Worm (Caenorhabditis elegans) whole organism, L4 larva: ENCODE results near the gene nhr-3.

Experiments used
- D1046.2 ChIP-seq: fragments of 200-800 bp; sonication (Bioruptor generic); IDR thresholded peaks from 2 replicates; pipeline ENCODE4 v1.3.6; 2022; ENCODE audit warnings: missing genetic modification characterization, missing compliant biosample characterization
- F37D6.2 ChIP-seq: sonication (generic microtip); optimal IDR thresholded peaks from 2 replicates; lab custom pipeline; 2016; ENCODE audit warnings: mild to moderate bottlenecking, missing genetic modification characterization, missing compliant biosample characterization
- T26A8.4 ChIP-seq: fragments of 200-800 bp; sonication (Bioruptor generic); IDR thresholded peaks from 2 replicates; pipeline ENCODE4 v1.3.6; 2022; ENCODE audit warnings: missing genetic modification characterization, missing compliant biosample characterization
- ZK546.5 ChIP-seq, 2 experiments: sonication (generic microtip); optimal IDR thresholded peaks; 2 replicates each; lab custom pipeline; 2017; ENCODE audit warnings: missing biosample characterization in 2 of 2, missing genetic modification characterization in 2 of 2
- ces-1 ChIP-seq: fragments of 150-350 bp; sonication (generic microtip); optimal IDR thresholded peaks from 4 replicates; lab custom pipeline; 2014; ENCODE audit warnings: missing biosample characterization, missing genetic modification reagents, missing genetic modification characterization
- cey-2 ChIP-seq: sonication (generic microtip); optimal IDR thresholded peaks from 3 replicates; lab custom pipeline; 2017; ENCODE audit warnings: missing genetic modification characterization, mild to moderate bottlenecking, missing compliant biosample characterization, antibody characterized with exemption, borderline replicate concordance; ENCODE audit not compliant: insufficient read depth
- ctbp-1 ChIP-seq: fragments of 200-800 bp; sonication (Bioruptor generic); IDR thresholded peaks from 2 replicates; pipeline ENCODE4 v1.3.6; 2022; ENCODE audit warnings: missing genetic modification reagents, missing genetic modification characterization, missing compliant biosample characterization
- daf-12 ChIP-seq: fragments of 150-350 bp; optimal IDR thresholded peaks from 2 replicates; lab custom pipeline; 2014; ENCODE audit warnings: missing biosample characterization, missing genetic modification reagents, missing genetic modification characterization
- daf-16 ChIP-seq, 3 experiments: sonication (generic microtip); optimal IDR thresholded peaks; 2 replicates each; lab custom pipeline; 2016 to 2017; ENCODE audit warnings: missing genetic modification characterization in 3 of 3, missing genetic modification reagents in 3 of 3, mild to moderate bottlenecking in 2 of 3, missing compliant biosample characterization in 2 of 3, missing biosample characterization in 1 of 3, moderate library complexity in 1 of 3
- daf-8 ChIP-seq: fragments of 200-800 bp; sonication (Bioruptor generic); IDR thresholded peaks from 2 replicates; pipeline ENCODE4 v1.3.6; 2022; ENCODE audit warnings: missing genetic modification characterization, missing compliant biosample characterization
- dmd-6 ChIP-seq: fragments of 200-800 bp; sonication (Bioruptor generic); IDR thresholded peaks from 2 replicates; pipeline ENCODE4 v1.3.6; 2022; ENCODE audit warnings: missing genetic modification reagents, missing genetic modification characterization, missing compliant biosample characterization
- dmd-9 ChIP-seq: fragments of 200-800 bp; sonication (Bioruptor generic); IDR thresholded peaks from 2 replicates; pipeline ENCODE4 v1.3.6; 2022; ENCODE audit warnings: missing genetic modification reagents, missing genetic modification characterization, missing compliant biosample characterization
- dpl-1 ChIP-seq: fragments of 150-350 bp; optimal IDR thresholded peaks from 2 replicates; lab custom pipeline; 2014; ENCODE audit warnings: missing biosample characterization, missing genetic modification reagents, missing genetic modification characterization
- duxl-1 ChIP-seq: sonication (generic microtip); optimal IDR thresholded peaks from 2 replicates; lab custom pipeline; 2016; ENCODE audit warnings: mild to moderate bottlenecking, missing genetic modification characterization, moderate library complexity, missing compliant biosample characterization; ENCODE audit not compliant: poor library complexity
- fkh-10 ChIP-seq: fragments of 150-350 bp; optimal IDR thresholded peaks from 2 replicates; lab custom pipeline; 2014; ENCODE audit warnings: missing biosample characterization, missing genetic modification reagents, missing genetic modification characterization
- fos-1 ChIP-seq: fragments of 150-350 bp; optimal IDR thresholded peaks from 2 replicates; lab custom pipeline; 2014; ENCODE audit warnings: missing biosample characterization, missing genetic modification characterization
- hif-1 ChIP-seq, 2 experiments: sonication (generic microtip); optimal IDR thresholded peaks; 2 replicates each; lab custom pipeline; 2016 to 2017; ENCODE audit warnings: missing compliant biosample characterization in 2 of 2, missing genetic modification characterization in 2 of 2, missing genetic modification reagents in 2 of 2, missing genotype in 2 of 2, mild to moderate bottlenecking in 1 of 2
- hlh-30 ChIP-seq: sonication (generic microtip); optimal IDR thresholded peaks from 2 replicates; lab custom pipeline; 2017; ENCODE audit warnings: antibody characterized with exemption, mild to moderate bottlenecking, missing genetic modification characterization, missing compliant biosample characterization; ENCODE audit not compliant: insufficient read depth
- hmg-1.1 ChIP-seq: fragments of 200-800 bp; sonication (Bioruptor generic); IDR thresholded peaks from 2 replicates; pipeline ENCODE4 v1.3.6; 2022; ENCODE audit warnings: missing genetic modification reagents, missing genetic modification characterization, missing compliant biosample characterization
- jun-1 ChIP-seq: fragments of 150-350 bp; optimal IDR thresholded peaks from 2 replicates; lab custom pipeline; 2014; ENCODE audit warnings: missing biosample characterization, missing genetic modification reagents, missing genetic modification characterization
- lim-7 ChIP-seq: fragments of 200-800 bp; sonication (Bioruptor generic); IDR thresholded peaks from 2 replicates; pipeline ENCODE4 v1.3.6; 2022; ENCODE audit warnings: missing genetic modification characterization, missing compliant biosample characterization
- lin-13 ChIP-seq: fragments of 150-350 bp; optimal IDR thresholded peaks from 2 replicates; lab custom pipeline; 2014; ENCODE audit warnings: missing biosample characterization, missing genetic modification reagents, missing genetic modification characterization
- lin-15B ChIP-seq: fragments of 150-350 bp; sonication (generic microtip); optimal IDR thresholded peaks from 3 replicates; lab custom pipeline; 2014; ENCODE audit warnings: missing biosample characterization, missing genetic modification characterization
- lir-3 ChIP-seq: sonication (generic microtip); optimal IDR thresholded peaks from 2 replicates; lab custom pipeline; 2016; ENCODE audit warnings: mild to moderate bottlenecking, missing genetic modification characterization, missing compliant biosample characterization
- lsy-2 ChIP-seq, 2 experiments: fragments of 150-350 bp in 1 of 2; sonication (generic microtip) in 1 of 2; optimal IDR thresholded peaks; 2 replicates each; lab custom pipeline; 2014 to 2017; ENCODE audit warnings: missing biosample characterization in 2 of 2, missing genetic modification characterization in 2 of 2
- madf-9 ChIP-seq: fragments of 200-800 bp; sonication (Bioruptor generic); conservative IDR thresholded peaks from 2 replicates; pipeline ENCODE4 v1.3.6; 2022; ENCODE audit warnings: missing genetic modification reagents, missing genetic modification characterization, missing compliant biosample characterization
- mdt-29 ChIP-seq: fragments of 200-800 bp; sonication (Bioruptor generic); IDR thresholded peaks from 2 replicates; pipeline ENCODE4 v1.3.6; 2022; ENCODE audit warnings: missing genetic modification reagents, missing genetic modification characterization, missing compliant biosample characterization
- mxl-2 ChIP-seq: fragments of 200-800 bp; sonication (Bioruptor generic); conservative IDR thresholded peaks from 2 replicates; pipeline ENCODE4 v1.3.6; 2022; ENCODE audit warnings: missing genetic modification reagents, missing genetic modification characterization, missing compliant biosample characterization
- nhr-102 ChIP-seq: sonication (generic microtip); optimal IDR thresholded peaks from 2 replicates; lab custom pipeline; 2016; ENCODE audit warnings: mild to moderate bottlenecking, missing genetic modification characterization, moderate library complexity, missing compliant biosample characterization
- nhr-11 ChIP-seq: fragments of 150-350 bp; optimal IDR thresholded peaks from 2 replicates; lab custom pipeline; 2014; ENCODE audit warnings: missing biosample characterization, missing genetic modification characterization
- nhr-111 ChIP-seq: fragments of 200-800 bp; sonication (Bioruptor generic); optimal IDR thresholded peaks from 2 replicates; lab custom pipeline; 2018; ENCODE audit warnings: mild to moderate bottlenecking, missing genetic modification characterization, missing compliant biosample characterization
- nhr-25 ChIP-seq: sonication (generic microtip); optimal IDR thresholded peaks from 2 replicates; lab custom pipeline; 2017; ENCODE audit warnings: missing genetic modification characterization, mild to moderate bottlenecking, missing compliant biosample characterization, antibody characterized with exemption, moderate library complexity, borderline replicate concordance; ENCODE audit not compliant: insufficient read depth
- nhr-48 ChIP-seq: sonication (generic microtip); optimal IDR thresholded peaks from 2 replicates; lab custom pipeline; 2016; ENCODE audit warnings: mild to moderate bottlenecking, missing genetic modification characterization, missing compliant biosample characterization
- nhr-6 ChIP-seq: fragments of 150-350 bp; optimal IDR thresholded peaks from 2 replicates; lab custom pipeline; 2014; ENCODE audit warnings: missing biosample characterization, missing genetic modification characterization
- nhr-76 ChIP-seq: fragments of 150-350 bp; optimal IDR thresholded peaks from 2 replicates; lab custom pipeline; 2014; ENCODE audit warnings: missing biosample characterization, missing genetic modification characterization
- rbr-2 ChIP-seq: sonication (generic microtip); optimal IDR thresholded peaks from 2 replicates; lab custom pipeline; 2016; ENCODE audit warnings: missing genotype, missing genetic modification characterization, missing compliant biosample characterization
- saeg-2 ChIP-seq: fragments of 200-800 bp; sonication (Bioruptor generic); IDR thresholded peaks from 2 replicates; pipeline ENCODE4 v1.3.6; 2022; ENCODE audit warnings: missing genetic modification reagents, missing genetic modification characterization, missing compliant biosample characterization
- sdz-12 ChIP-seq: fragments of 200-800 bp; sonication (Bioruptor generic); optimal IDR thresholded peaks from 2 replicates; lab custom pipeline; 2018; ENCODE audit warnings: mild to moderate bottlenecking, missing genetic modification characterization, missing compliant biosample characterization
- set-16 ChIP-seq: fragments of 200-800 bp; sonication (Bioruptor generic); IDR thresholded peaks from 2 replicates; pipeline ENCODE4 v1.3.6; 2022; ENCODE audit warnings: missing genetic modification reagents, missing genetic modification characterization, missing compliant biosample characterization
- skn-1 ChIP-seq: fragments of 150-350 bp; optimal IDR thresholded peaks from 2 replicates; lab custom pipeline; 2014; ENCODE audit warnings: missing biosample characterization, missing genetic modification characterization
- snpc-4 ChIP-seq: fragments of 150-350 bp; optimal IDR thresholded peaks from 2 replicates; lab custom pipeline; 2014; ENCODE audit warnings: missing biosample characterization, missing genetic modification characterization
- spr-1 ChIP-seq: sonication (generic microtip); optimal IDR thresholded peaks from 2 replicates; lab custom pipeline; 2016; ENCODE audit warnings: mild to moderate bottlenecking, missing genetic modification characterization, missing compliant biosample characterization
- spr-3 ChIP-seq: fragments of 200-800 bp; sonication (Bioruptor generic); optimal IDR thresholded peaks from 2 replicates; lab custom pipeline; 2018; ENCODE audit warnings: mild to moderate bottlenecking, missing genetic modification characterization, missing compliant biosample characterization
- tra-1 ChIP-seq: fragments of 200-800 bp; sonication (Bioruptor generic); IDR thresholded peaks from 2 replicates; pipeline ENCODE4 v1.3.6; 2022; ENCODE audit warnings: missing genetic modification reagents, missing genetic modification characterization, missing compliant biosample characterization
- unc-62 ChIP-seq, 3 experiments: fragments of 150-350 bp in 1 of 3; sonication (generic microtip); optimal IDR thresholded peaks in 2 of 3; peaks in 1 of 3; 1 replicate in 1 of 3; 2 replicates in 2 of 3; lab custom pipeline; 2014 to 2017; ENCODE audit warnings: missing biosample characterization in 3 of 3, missing genetic modification characterization in 3 of 3, missing genetic modification reagents in 3 of 3, missing genotype in 1 of 3
- zip-2 ChIP-seq: fragments of 150-350 bp; optimal IDR thresholded peaks from 2 replicates; lab custom pipeline; 2014; ENCODE audit warnings: missing biosample characterization, missing genetic modification characterization
- ztf-11 ChIP-seq: fragments of 150-350 bp; optimal IDR thresholded peaks from 2 replicates; lab custom pipeline; 2014; ENCODE audit warnings: missing biosample characterization, missing genetic modification characterization

Gene nhr-3

ce11 chrX:14560297-14560680, 2.0 kb downstream of the nhr-3 start (continued):
- TF ChIP-seq nhr-111 (no peak), spr-3 (no peak), mxl-2 (GFP tag; lab: Robert Waterston, UW) (no peak), snpc-4 (no peak), nhr-102 (tag; lab: Kevin White, UChicago) (peak; percentile 89), fos-1 (tag; lab: Kevin White, UChicago) (peak; percentile 73), duxl-1 (tag; lab: Kevin White, UChicago) (peak; percentile 37), madf-9 (GFP tag; lab: Robert Waterston, UW) (peak; percentile 47), nhr-25 (tag; lab: Kevin White, UChicago) (peak; percentile 80), dmd-9 (peak; percentile 43; the same call in 1 of the 2 replicates), nhr-11 (tag; lab: Kevin White, UChicago) (peak; percentile 83), lin-15B (tag; lab: Kevin White, UChicago) (no peak), jun-1 (tag; lab: Kevin White, UChicago) (peak; percentile 71), lim-7 (GFP tag; lab: Robert Waterston, UW) (no peak), zip-2 (tag; lab: Kevin White, UChicago) (peak; percentile 55), daf-16 (GFP tag; optimal IDR thresholded peaks at IDR 0.05; lab: Kevin White, UChicago) (peak; percentile 19 to 77), daf-16 (tag; optimal IDR thresholded peaks at IDR 0.05; lab: Kevin White, UChicago) (peak; percentile 97), rbr-2 (tag; lab: Kevin White, UChicago) (peak; percentile 82), ztf-11 (tag; lab: Kevin White, UChicago) (no peak), spr-1 (tag; lab: Kevin White, UChicago) (peak; percentile 63), nhr-76 (tag; lab: Kevin White, UChicago) (peak; percentile 74), ZK546.5 (tag; optimal IDR thresholded peaks at IDR 0.05; lab: Kevin White, UChicago) (no peak), lin-13 (peak; percentile 59), lsy-2 (tag; optimal IDR thresholded peaks at IDR 0.05; lab: Kevin White, UChicago) (peak; percentile 75 to 79), unc-62 (GFP tag; optimal IDR thresholded peaks at IDR 0.05 in 1 of 2; lab: Kevin White, UChicago) (peak; percentile 21 to 100), unc-62 (tag; optimal IDR thresholded peaks at IDR 0.05; lab: Kevin White, UChicago) (no peak), hmg-1.1 (GFP tag; lab: Robert Waterston, UW) (peak; percentile 72), daf-12 (tag; lab: Kevin White, UChicago) (no peak)

ce11 chrX:14561416-14561973, 3.2 kb downstream of the nhr-3 start:
- TF ChIP-seq D1046.2 (GFP tag; lab: Robert Waterston, UW) (no peak), snpc-4 (no peak), cey-2 (no peak), lin-15B (tag; lab: Kevin White, UChicago) (no peak), nhr-48 (tag; lab: Kevin White, UChicago) (peak; percentile 57), hlh-30 (tag; lab: Kevin White, UChicago) (peak; percentile 80), skn-1 (no peak), sdz-12 (GFP tag; lab: Kevin White, UChicago) (no peak), set-16 (peak; percentile 46), dmd-6 (peak; percentile 77; the same call in 1 of the 2 replicates), ces-1 (GFP tag; lab: Kevin White, UChicago) (peak; percentile 42), dpl-1 (GFP tag; lab: Kevin White, UChicago) (peak; percentile 10), F37D6.2 (tag; lab: Kevin White, UChicago) (peak; percentile 54), daf-8 (GFP tag; lab: Robert Waterston, UW) (no peak), lir-3 (tag; lab: Kevin White, UChicago) (no peak), saeg-2 (GFP tag; lab: Robert Waterston, UW) (peak; percentile 86), jun-1 (tag; lab: Kevin White, UChicago) (no peak), mdt-29 (no peak; the same call in 1 of the 2 replicates), hif-1 (tag; optimal IDR thresholded peaks at IDR 0.05; lab: Kevin White, UChicago) (peak; percentile 49 to 98), T26A8.4 (no peak), ctbp-1 (GFP tag; lab: Robert Waterston, UW) (peak; percentile 86), tra-1 (GFP tag; lab: Robert Waterston, UW) (peak; percentile 80), lim-7 (GFP tag; lab: Robert Waterston, UW) (no peak), fkh-10 (GFP tag; lab: Kevin White, UChicago) (peak; percentile 68), duxl-1 (tag; lab: Kevin White, UChicago) (no peak), nhr-11 (tag; lab: Kevin White, UChicago) (peak; percentile 74), nhr-6 (tag; lab: Kevin White, UChicago) (no peak)
